Fruit fly (Drosophila melanogaster): Measurements from ENCODE around the gene Sgs8.

DNA sequence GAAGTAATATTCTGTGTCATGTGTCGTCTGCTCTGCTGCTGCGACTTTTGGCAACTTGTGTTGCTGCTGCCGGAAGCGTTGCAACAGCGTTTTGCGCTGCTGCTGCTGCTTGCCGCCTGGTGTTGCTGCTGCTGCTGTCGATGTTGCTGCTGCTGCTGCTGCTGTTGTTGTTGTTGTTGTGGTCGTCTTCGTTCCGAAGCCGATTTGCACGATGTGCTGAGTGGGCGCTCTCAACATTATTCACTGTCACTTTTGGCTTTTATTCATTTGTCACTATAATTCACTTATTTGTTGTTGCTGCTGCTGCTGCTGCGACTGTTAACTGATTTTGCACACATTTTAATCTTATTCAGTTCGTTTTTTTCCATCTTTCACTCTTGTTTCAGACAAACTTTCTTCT, 33.2 kb upstream of the Sgs8 start:
- TF ChIP-seq pad (GFP tag; optimal IDR thresholded peaks at IDR 0.05) (no peak), CG1620 (GFP tag; optimal IDR thresholded peaks at IDR 0.05) (no peak), CG11617 (GFP tag; optimal IDR thresholded peaks at IDR 0.05) (no peak), CG14711 (tag; optimal IDR thresholded peaks at IDR 0.05) (no peak), Crg-1 (GFP tag; optimal IDR thresholded peaks at IDR 0.05) (no peak), toe (GFP tag; optimal IDR thresholded peaks at IDR 0.05) (no peak), cic (GFP tag; optimal IDR thresholded peaks at IDR 0.05) (no peak)
